Fruit fly (Drosophila melanogaster): ENCODE data around the gene CG14050.
A peak's percentile ranks its signal among the peaks of the same experiment; 100 is the strongest.

Gene CG14050

DNA sequence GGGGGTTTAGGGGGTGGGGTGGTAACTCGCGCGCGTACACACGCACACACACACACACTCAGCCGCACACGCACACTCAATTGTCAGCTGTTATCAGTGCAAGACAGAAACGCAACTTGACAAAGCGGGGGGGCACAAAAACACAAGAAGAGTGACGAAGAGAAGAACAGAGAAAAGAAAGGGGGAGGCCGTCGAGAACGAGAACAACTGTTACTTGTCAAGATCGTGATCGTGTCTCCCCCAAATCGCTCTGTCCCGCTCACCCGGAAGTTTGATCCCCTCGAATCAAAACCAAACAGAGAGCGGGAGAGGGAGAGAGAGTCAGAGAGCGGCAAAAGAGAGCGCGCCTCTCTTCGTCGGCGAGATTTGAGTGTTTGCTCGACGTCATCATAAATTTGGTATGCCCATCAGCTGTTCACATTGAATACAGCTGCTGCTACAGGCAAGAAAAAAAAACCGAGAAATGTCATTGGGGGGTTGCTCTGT lies 8.6 kb downstream of the CG14050 start (continued):
- TF ChIP-seq Doc3 (GFP tag; IDR thresholded peaks at IDR 0.05; ENCODE audit: partially characterized antibody) (no peak), fd64A (GFP tag; optimal IDR thresholded peaks at IDR 0.05) (no peak), wdn (GFP tag; IDR thresholded peaks at IDR 0.05) (no peak), crp (GFP tag; optimal IDR thresholded peaks at IDR 0.05) (peak in 1 of 2 experiments; percentile 72), Nf-YA (GFP tag; IDR thresholded peaks at IDR 0.05) (no peak), Bdp1 (GFP tag; optimal IDR thresholded peaks at IDR 0.05) (no peak), eyg (GFP tag; optimal IDR thresholded peaks at IDR 0.05) (no peak), jing (GFP tag; optimal IDR thresholded peaks at IDR 0.05) (no peak), CG10209 (GFP tag; optimal IDR thresholded peaks at IDR 0.05) (no peak), YL-1 (GFP tag; optimal IDR thresholded peaks at IDR 0.05) (no peak), gro (GFP tag; optimal IDR thresholded peaks at IDR 0.05) (no peak), gcm (GFP tag; optimal IDR thresholded peaks at IDR 0.05) (peak; percentile 27), Neu2 (GFP tag; optimal IDR thresholded peaks at IDR 0.05; ENCODE audit: borderline replicate concordance) (no peak), mam (GFP tag; optimal IDR thresholded peaks at IDR 0.05) (no peak), sd (tag; optimal IDR thresholded peaks at IDR 0.05) (peak; percentile 65), repo (GFP tag; optimal IDR thresholded peaks at IDR 0.05) (peak; percentile 1), B-H1 (GFP tag; IDR thresholded peaks at IDR 0.05) (no peak), ttk (GFP tag; IDR thresholded peaks at IDR 0.05) (no peak), Ada2b (GFP tag; IDR thresholded peaks at IDR 0.05) (no peak), CG4707 (GFP tag; optimal IDR thresholded peaks at IDR 0.05) (peak; percentile 47), h (optimal IDR thresholded peaks at IDR 0.05) (no peak), CG30020 (tag; optimal IDR thresholded peaks at IDR 0.05) (no peak), sens (GFP tag) (peak; percentile 74), CG12769 (tag; optimal IDR thresholded peaks at IDR 0.05) (peak; percentile 64), nmo (GFP tag; optimal IDR thresholded peaks at IDR 0.05) (no peak), Xbp1 (GFP tag; optimal IDR thresholded peaks at IDR 0.05) (no peak), tap (tag; optimal IDR thresholded peaks at IDR 0.05) (no peak), CG1602 (GFP tag; optimal IDR thresholded peaks at IDR 0.05) (no peak), E2f1 (GFP tag; IDR thresholded peaks at IDR 0.05) (no peak), CG14860 (GFP tag; IDR thresholded peaks at IDR 0.05; ENCODE audit: partially characterized antibody) (no peak), CG3847 (GFP tag; IDR thresholded peaks at IDR 0.05) (no peak), CG5953 (GFP tag; IDR thresholded peaks at IDR 0.05) (no peak), br (optimal IDR thresholded peaks at IDR 0.05) (no peak), Mrtf (GFP tag; IDR thresholded peaks at IDR 0.05) (no peak), da (GFP tag; optimal IDR thresholded peaks at IDR 0.05) (no peak), Hsf (GFP tag; optimal IDR thresholded peaks at IDR 0.05) (no peak), CG6654 (GFP tag; optimal IDR thresholded peaks at IDR 0.05) (no peak), CG2202 (tag; optimal IDR thresholded peaks at IDR 0.05) (no peak), ewg (GFP tag; optimal IDR thresholded peaks at IDR 0.05) (no peak), ara (GFP tag; IDR thresholded peaks at IDR 0.05) (0 out of 2 replicates have a peak, but pooled peaks have one; percentile 21), Six4 (GFP tag; optimal IDR thresholded peaks at IDR 0.05) (no peak), Deaf1 (tag; optimal IDR thresholded peaks at IDR 0.05) (peak; percentile 28), CG11398 (GFP tag; optimal IDR thresholded peaks at IDR 0.05) (no peak), tio (GFP tag; optimal IDR thresholded peaks at IDR 0.05) (no peak), CG17829 (tag; optimal IDR thresholded peaks at IDR 0.05) (no peak), Dad (GFP tag; optimal IDR thresholded peaks at IDR 0.05) (no peak), GATAe (GFP tag; conservative IDR thresholded peaks at IDR 0.05) (no peak), Ets97D (GFP tag; optimal IDR thresholded peaks at IDR 0.05) (no peak), cas (GFP tag; IDR thresholded peaks at IDR 0.05) (no peak), CG2875 (GFP tag; optimal IDR thresholded peaks at IDR 0.05) (no peak), unc-4 (GFP tag; IDR thresholded peaks at IDR 0.05; ENCODE audit: partially characterized antibody) (peak; percentile 46; the same call in 1 of the 2 replicates), lab (GFP tag; optimal IDR thresholded peaks at IDR 0.05) (peak; percentile 15)
